Fruit fly (Drosophila melanogaster) whole organism, prepupa: ENCODE data around the gene CG11456.

Experiments used
- Blimp-1 ChIP-seq: fragments of 200-800 bp; sonication (Bioruptor generic); optimal IDR thresholded peaks from 3 replicates; lab custom pipeline; 2017; ENCODE audit warnings: missing biosample characterization, missing genetic modification characterization, mild to moderate bottlenecking, moderate library complexity, missing genetic modification reagents
- CG10631 ChIP-seq: fragments of 200-800 bp; sonication (Bioruptor generic); optimal IDR thresholded peaks from 2 replicates; lab custom pipeline; 2016; ENCODE audit warnings: missing biosample characterization, missing genetic modification characterization
- CG10669 ChIP-seq: fragments of 200-800 bp; sonication (Bioruptor generic); optimal IDR thresholded peaks from 3 replicates; lab custom pipeline; 2018; ENCODE audit warnings: missing biosample characterization, mild to moderate bottlenecking, missing genetic modification characterization, moderate library complexity
- CG11294 ChIP-seq: fragments of 200-800 bp; sonication (Bioruptor generic); IDR thresholded peaks from 2 replicates; pipeline ENCODE4 v1.3.6; 2022; ENCODE audit warnings: missing biosample characterization, missing genetic modification characterization
- CG11762 ChIP-seq: fragments of 200-800 bp; sonication (Bioruptor generic); optimal IDR thresholded peaks from 3 replicates; lab custom pipeline; 2016; ENCODE audit warnings: missing biosample characterization, missing genetic modification characterization; ENCODE audit not compliant: insufficient read depth
- CG11902 ChIP-seq: fragments of 200-800 bp; sonication (Bioruptor generic); optimal IDR thresholded peaks from 3 replicates; lab custom pipeline; 2016; ENCODE audit warnings: missing biosample characterization, missing genetic modification characterization
- CG15336 ChIP-seq: fragments of 200-800 bp; sonication (Bioruptor generic); IDR thresholded peaks from 2 replicates; pipeline ENCODE4 v1.3.6; 2022; ENCODE audit warnings: missing biosample characterization, missing genetic modification characterization
- CG1621 ChIP-seq: fragments of 200-800 bp; sonication (Bioruptor generic); optimal IDR thresholded peaks from 3 replicates; lab custom pipeline; 2018; ENCODE audit warnings: missing biosample characterization, mild to moderate bottlenecking, missing genetic modification characterization
- CG31627 ChIP-seq: fragments of 200-800 bp; sonication (Bioruptor generic); optimal IDR thresholded peaks from 3 replicates; lab custom pipeline; 2016; ENCODE audit warnings: missing biosample characterization, missing genetic modification characterization
- CG32006 ChIP-seq: fragments of 200-800 bp; sonication (Bioruptor generic); optimal IDR thresholded peaks from 3 replicates; lab custom pipeline; 2017; ENCODE audit warnings: missing biosample characterization, mild to moderate bottlenecking, missing genetic modification characterization
- CG34406 ChIP-seq: fragments of 200-800 bp; sonication (Bioruptor generic); optimal IDR thresholded peaks from 3 replicates; lab custom pipeline; 2016; ENCODE audit warnings: missing biosample characterization, missing genetic modification characterization
- CG3919 ChIP-seq: fragments of 200-800 bp; sonication (Bioruptor generic); optimal IDR thresholded peaks from 3 replicates; lab custom pipeline; 2016; ENCODE audit warnings: missing biosample characterization, missing genetic modification characterization
- CG4318 ChIP-seq: fragments of 200-800 bp; sonication (Bioruptor generic); optimal IDR thresholded peaks from 3 replicates; lab custom pipeline; 2017; ENCODE audit warnings: missing biosample characterization, mild to moderate bottlenecking, missing genetic modification characterization
- CG6163 ChIP-seq: fragments of 200-800 bp; sonication (Bioruptor generic); IDR thresholded peaks from 3 replicates; pipeline ENCODE4 v1.3.6; 2022; ENCODE audit warnings: missing biosample characterization, missing genetic modification characterization
- CG6276 ChIP-seq: fragments of 200-800 bp; sonication (Bioruptor generic); optimal IDR thresholded peaks from 2 replicates; lab custom pipeline; 2017; ENCODE audit warnings: missing biosample characterization, mild to moderate bottlenecking, missing genetic modification characterization
- CG6792 ChIP-seq: fragments of 200-800 bp; sonication (Bioruptor generic); optimal IDR thresholded peaks from 3 replicates; lab custom pipeline; 2016; ENCODE audit warnings: missing biosample characterization, missing genetic modification characterization
- CG6808 ChIP-seq: fragments of 200-800 bp; sonication (Bioruptor generic); optimal IDR thresholded peaks from 3 replicates; lab custom pipeline; 2017; ENCODE audit warnings: missing biosample characterization, missing genetic modification characterization, mild to moderate bottlenecking, moderate library complexity, missing genetic modification reagents
- CG6854 ChIP-seq: fragments of 200-800 bp; sonication (Bioruptor generic); optimal IDR thresholded peaks from 2 replicates; lab custom pipeline; 2017; ENCODE audit warnings: missing biosample characterization, mild to moderate bottlenecking, missing genetic modification characterization
- CG7368 ChIP-seq: fragments of 200-800 bp; sonication (Bioruptor generic); optimal IDR thresholded peaks from 3 replicates; lab custom pipeline; 2016; ENCODE audit warnings: missing biosample characterization, missing genetic modification characterization
- CG8119 ChIP-seq: fragments of 200-800 bp; sonication (Bioruptor generic); IDR thresholded peaks from 3 replicates; pipeline ENCODE4 v1.3.6; 2022; ENCODE audit warnings: missing biosample characterization, missing genetic modification characterization
- CG8319 ChIP-seq: fragments of 200-800 bp; sonication (Bioruptor generic); optimal IDR thresholded peaks from 3 replicates; lab custom pipeline; 2016; ENCODE audit warnings: missing biosample characterization, missing genetic modification characterization
- CG8632 ChIP-seq: fragments of 200-800 bp; sonication (Bioruptor generic); optimal IDR thresholded peaks from 3 replicates; lab custom pipeline; 2016; ENCODE audit warnings: missing biosample characterization, missing genetic modification characterization
- CG9139 ChIP-seq: fragments of 200-800 bp; sonication (Bioruptor generic); optimal IDR thresholded peaks from 3 replicates; lab custom pipeline; 2017; ENCODE audit warnings: missing biosample characterization, mild to moderate bottlenecking, missing genetic modification characterization
- Eip78C ChIP-seq: fragments of 200-800 bp; sonication (Bioruptor generic); peaks from one replicate; lab custom pipeline; 2016; ENCODE audit warnings: missing biosample characterization, missing genetic modification characterization
- Eip93F ChIP-seq: fragments of 200-800 bp; sonication (Bioruptor generic); optimal IDR thresholded peaks from 2 replicates; lab custom pipeline; 2016; ENCODE audit warnings: missing biosample characterization, mild to moderate bottlenecking, missing genetic modification characterization
- Ets21C ChIP-seq: fragments of 200-800 bp; sonication (Bioruptor generic); optimal IDR thresholded peaks from 3 replicates; lab custom pipeline; 2016; ENCODE audit warnings: missing biosample characterization, missing genetic modification characterization
- Ets96B ChIP-seq: fragments of 200-800 bp; optimal IDR thresholded peaks from 2 replicates; lab custom pipeline; 2019; ENCODE audit warnings: missing biosample characterization, mild to moderate bottlenecking, missing genetic modification characterization, moderate library complexity
- Gug ChIP-seq: fragments of 200-800 bp; sonication (Bioruptor generic); IDR thresholded peaks from 2 replicates; pipeline ENCODE4 v1.3.6; 2022; ENCODE audit warnings: missing biosample characterization, missing genetic modification characterization
- Hr38 ChIP-seq: sonication (Bioruptor generic); optimal IDR thresholded peaks from 2 replicates; lab custom pipeline; 2016; ENCODE audit warnings: missing biosample characterization, missing genetic modification characterization
- Hr39 ChIP-seq: fragments of 200-800 bp; sonication (Bioruptor generic); optimal IDR thresholded peaks from 2 replicates; lab custom pipeline; 2016; ENCODE audit warnings: missing biosample characterization, missing genetic modification characterization
- Hr4 ChIP-seq: fragments of 200-800 bp; sonication (Bioruptor generic); optimal IDR thresholded peaks from 3 replicates; lab custom pipeline; 2016; ENCODE audit warnings: missing biosample characterization, missing genetic modification characterization
- Lpt ChIP-seq: fragments of 200-800 bp; sonication (Bioruptor generic); optimal IDR thresholded peaks from 3 replicates; lab custom pipeline; 2016; ENCODE audit warnings: missing biosample characterization, missing genetic modification characterization
- OdsH ChIP-seq: fragments of 200-800 bp; sonication (Bioruptor generic); optimal IDR thresholded peaks from 3 replicates; lab custom pipeline; 2016; ENCODE audit warnings: missing biosample characterization, missing genetic modification characterization
- Smox ChIP-seq: fragments of 200-800 bp; sonication (Bioruptor generic); optimal IDR thresholded peaks from 3 replicates; lab custom pipeline; 2016; ENCODE audit warnings: missing biosample characterization, missing genetic modification characterization
- Sox102F ChIP-seq: fragments of 200-800 bp; sonication (Bioruptor generic); optimal IDR thresholded peaks from 2 replicates; lab custom pipeline; 2016; ENCODE audit warnings: missing biosample characterization, mild to moderate bottlenecking, missing genetic modification characterization
- Sox14 ChIP-seq: fragments of 200-800 bp; sonication (Bioruptor generic); optimal IDR thresholded peaks from 3 replicates; lab custom pipeline; 2016; ENCODE audit warnings: missing biosample characterization, missing genetic modification characterization
- Sox15 ChIP-seq: fragments of 200-800 bp; sonication (Bioruptor generic); optimal IDR thresholded peaks from 3 replicates; lab custom pipeline; 2016; ENCODE audit warnings: missing biosample characterization, missing genetic modification characterization
- achi ChIP-seq: fragments of 200-800 bp; sonication (Bioruptor generic); optimal IDR thresholded peaks from 3 replicates; lab custom pipeline; 2016; ENCODE audit warnings: missing biosample characterization, missing genetic modification characterization
- acj6 ChIP-seq: fragments of 200-800 bp; sonication (Bioruptor generic); optimal IDR thresholded peaks from 3 replicates; lab custom pipeline; 2016; ENCODE audit warnings: missing biosample characterization, missing genetic modification characterization
- cyc ChIP-seq: fragments of 200-800 bp; sonication (Bioruptor generic); optimal IDR thresholded peaks from 3 replicates; lab custom pipeline; 2016; ENCODE audit warnings: missing biosample characterization, missing genetic modification characterization
- eg ChIP-seq: fragments of 200-800 bp; sonication (Bioruptor generic); IDR thresholded peaks from 3 replicates; pipeline ENCODE4 v1.3.6; 2022; ENCODE audit warnings: missing biosample characterization, missing genetic modification characterization
- fd59A ChIP-seq: fragments of 200-800 bp; sonication (Bioruptor generic); optimal IDR thresholded peaks from 2 replicates; lab custom pipeline; 2017; ENCODE audit warnings: missing biosample characterization, mild to moderate bottlenecking, missing genetic modification characterization, missing genetic modification reagents
- fd85E ChIP-seq: fragments of 200-800 bp; sonication (Bioruptor generic); optimal IDR thresholded peaks from 3 replicates; lab custom pipeline; 2016; ENCODE audit warnings: missing biosample characterization, missing genetic modification characterization
- fkh ChIP-seq: fragments of 200-800 bp; sonication (Bioruptor generic); optimal IDR thresholded peaks from 3 replicates; lab custom pipeline; 2017; ENCODE audit warnings: missing biosample characterization, mild to moderate bottlenecking, missing genetic modification characterization, moderate library complexity
- lz ChIP-seq: fragments of 200-800 bp; sonication (Bioruptor generic); optimal IDR thresholded peaks from 3 replicates; lab custom pipeline; 2016; ENCODE audit warnings: missing biosample characterization, missing genetic modification characterization
- net ChIP-seq: fragments of 200-800 bp; sonication (Bioruptor generic); optimal IDR thresholded peaks from 3 replicates; lab custom pipeline; 2016; ENCODE audit warnings: missing biosample characterization, missing genetic modification characterization
- pdm3 ChIP-seq: fragments of 200-800 bp; sonication (Bioruptor generic); optimal IDR thresholded peaks from 3 replicates; lab custom pipeline; 2016; ENCODE audit warnings: missing biosample characterization, missing genetic modification characterization
- salr ChIP-seq, 2 experiments: fragments of 200-800 bp; sonication (Bioruptor generic); optimal IDR thresholded peaks; 3 replicates each; lab custom pipeline; 2016 to 2018; ENCODE audit warnings: missing biosample characterization in 2 of 2, missing genetic modification characterization in 2 of 2, mild to moderate bottlenecking in 1 of 2
- spab ChIP-seq: fragments of 200-800 bp; sonication (Bioruptor generic); optimal IDR thresholded peaks from 2 replicates; lab custom pipeline; 2017; ENCODE audit warnings: missing biosample characterization, mild to moderate bottlenecking, missing genetic modification characterization, missing genetic modification reagents
- ss ChIP-seq, 2 experiments: fragments of 200-800 bp; sonication (Bioruptor generic); optimal IDR thresholded peaks; 2 replicates in 1 of 2; 3 replicates in 1 of 2; lab custom pipeline; 2017 to 2018; ENCODE audit warnings: mild to moderate bottlenecking in 2 of 2, missing biosample characterization in 2 of 2, missing genetic modification characterization in 2 of 2, moderate library complexity in 1 of 2
- svp ChIP-seq: fragments of 200-800 bp; sonication (Bioruptor generic); peaks from one replicate; lab custom pipeline; 2016; ENCODE audit warnings: missing biosample characterization, missing genetic modification characterization
- topi ChIP-seq: fragments of 200-800 bp; sonication (Bioruptor generic); optimal IDR thresholded peaks from 3 replicates; lab custom pipeline; 2016; ENCODE audit warnings: missing biosample characterization, missing genetic modification characterization

The CG11456 gene

dm6 chr3L:20837040-20837830 is 4.6 kb upstream of the CG11456 start, which contains the start of gene CG13255:
Gene CG13255 (plus strand): TSS chr3L:20837488.
- peak; percentile 34 for TF ChIP-seq CG31627 (GFP tag; lab: Kevin White, UChicago)
- no peak for TF ChIP-seq CG6854
- TF ChIP-seq Gug (GFP tag; lab: Robert Waterston, UW): no peak
- TF ChIP-seq CG6276: no peak
- no peak for TF ChIP-seq pdm3 (GFP tag; lab: Kevin White, UChicago)
- no peak for TF ChIP-seq CG1621 (tag; lab: Kevin White, UChicago)
- TF ChIP-seq spab (GFP tag; lab: Kevin White, UChicago): no peak
- TF ChIP-seq Eip93F (GFP tag; lab: Kevin White, UChicago): peak; percentile 18
- TF ChIP-seq Sox15 (GFP tag; lab: Kevin White, UChicago): no peak
- TF ChIP-seq CG10631 (GFP tag; lab: Kevin White, UChicago): no peak
- TF ChIP-seq CG6808 (GFP tag; lab: Kevin White, UChicago): no peak
- no peak for TF ChIP-seq ss (GFP tag; optimal IDR thresholded peaks at IDR 0.05; lab: Kevin White, UChicago)
- no peak for TF ChIP-seq eg (GFP tag; lab: Robert Waterston, UW)
- TF ChIP-seq svp (GFP tag; lab: Kevin White, UChicago): no peak
- TF ChIP-seq CG8632: no peak
- TF ChIP-seq achi: no peak
- no peak for TF ChIP-seq fd85E (GFP tag; lab: Kevin White, UChicago)
- peak; percentile 9 for TF ChIP-seq topi
- peak; percentile 47 for TF ChIP-seq Hr39
- no peak for TF ChIP-seq CG8119 (GFP tag; lab: Robert Waterston, UW)
- no peak for TF ChIP-seq Sox102F (GFP tag; lab: Kevin White, UChicago)
- TF ChIP-seq salr (GFP tag; optimal IDR thresholded peaks at IDR 0.05; lab: Kevin White, UChicago): no peak
- no peak for TF ChIP-seq OdsH (GFP tag; lab: Kevin White, UChicago)
- peak; percentile 13 for TF ChIP-seq CG6792 (GFP tag; lab: Kevin White, UChicago)
- no peak for TF ChIP-seq CG9139
- peak; percentile 15 for TF ChIP-seq fkh (GFP tag; lab: Kevin White, UChicago)
- no peak for TF ChIP-seq CG34406 (GFP tag; lab: Kevin White, UChicago)
- TF ChIP-seq acj6: peak; percentile 4
- no peak for TF ChIP-seq Smox (GFP tag; lab: Kevin White, UChicago)
- TF ChIP-seq cyc (GFP tag; lab: Kevin White, UChicago): peak; percentile 2
- TF ChIP-seq CG4318 (GFP tag; lab: Kevin White, UChicago): no peak
- TF ChIP-seq Ets21C (GFP tag; lab: Kevin White, UChicago): no peak
- TF ChIP-seq CG7368: no peak
- TF ChIP-seq CG11902 (GFP tag; lab: Kevin White, UChicago): no peak
- no peak for TF ChIP-seq Sox14 (GFP tag; lab: Kevin White, UChicago)
- TF ChIP-seq Lpt: no peak
- no peak for TF ChIP-seq CG15336
- TF ChIP-seq net (GFP tag; lab: Kevin White, UChicago): no peak
- no peak for TF ChIP-seq Hr4 (GFP tag; lab: Kevin White, UChicago)
- TF ChIP-seq lz (GFP tag; lab: Kevin White, UChicago): peak; percentile 19
- TF ChIP-seq Eip78C: peak; percentile 48
- TF ChIP-seq CG10669 (GFP tag; lab: Kevin White, UChicago): no peak
- no peak for TF ChIP-seq CG11762
- TF ChIP-seq CG11294 (GFP tag; lab: Robert Waterston, UW): no peak
- TF ChIP-seq CG32006: no peak
- no peak for TF ChIP-seq fd59A (GFP tag; lab: Kevin White, UChicago)
- TF ChIP-seq CG6163: no peak
- no peak for TF ChIP-seq Blimp-1 (GFP tag; lab: Kevin White, UChicago)
- TF ChIP-seq Ets96B: no peak
- peak; percentile 0 for TF ChIP-seq CG8319 (GFP tag; lab: Kevin White, UChicago)
- TF ChIP-seq Hr38 (GFP tag; lab: Kevin White, UChicago): no peak
- TF ChIP-seq CG3919: no peak
